Worm (Caenorhabditis elegans) whole organism, L3 larva: ENCODE data around the gene dyf-17.
A peak's percentile ranks its signal among the peaks of the same experiment; 100 is the strongest.

ENCODE experiments used
- ZK546.5 ChIP-seq: sonication (generic microtip); optimal IDR thresholded peaks from 2 replicates; lab custom pipeline; 2017; ENCODE audit warnings: missing biosample characterization, missing genetic modification characterization
- aly-2 ChIP-seq: fragments of 150-350 bp; optimal IDR thresholded peaks from 2 replicates; lab custom pipeline; 2014; ENCODE audit warnings: missing biosample characterization, missing genetic modification characterization
- ceh-16 ChIP-seq: sonication (generic microtip); optimal IDR thresholded peaks from 2 replicates; lab custom pipeline; 2017; ENCODE audit warnings: missing biosample characterization, missing genetic modification characterization
- jun-1 ChIP-seq: fragments of 150-350 bp; optimal IDR thresholded peaks from 2 replicates; lab custom pipeline; 2014; ENCODE audit warnings: missing biosample characterization, missing genetic modification reagents, missing genetic modification characterization
- nfya-1 ChIP-seq: sonication (generic microtip); optimal IDR thresholded peaks from 2 replicates; lab custom pipeline; 2017; ENCODE audit warnings: missing genetic modification characterization, mild to moderate bottlenecking, missing compliant biosample characterization, antibody characterized with exemption, moderate library complexity; ENCODE audit not compliant: insufficient read depth
- nhr-23 ChIP-seq: fragments of 150-350 bp; optimal IDR thresholded peaks from 2 replicates; lab custom pipeline; 2014; ENCODE audit warnings: missing biosample characterization, missing genetic modification reagents, missing genetic modification characterization
- pha-4 ChIP-seq: fragments of 150-350 bp; optimal IDR thresholded peaks from 2 replicates; lab custom pipeline; 2014; ENCODE audit warnings: missing biosample characterization, missing genetic modification reagents, missing genetic modification characterization
- unc-39 ChIP-seq: sonication (generic microtip); optimal IDR thresholded peaks from 4 replicates; lab custom pipeline; 2017; ENCODE audit warnings: missing biosample characterization, missing genetic modification characterization
- ztf-11 ChIP-seq: fragments of 150-350 bp; optimal IDR thresholded peaks from 2 replicates; lab custom pipeline; 2014; ENCODE audit warnings: missing biosample characterization, missing genetic modification characterization
- ztf-4 ChIP-seq: fragments of 150-350 bp; optimal IDR thresholded peaks from 2 replicates; lab custom pipeline; 2014; ENCODE audit warnings: missing biosample characterization, missing genetic modification characterization

ce11 chrV:19119260-19119659 is 8.1 kb upstream of the dyf-17 start, which contains the start of gene Y39B6A.13:
- no peak for TF ChIP-seq jun-1
- no peak for TF ChIP-seq ZK546.5
- TF ChIP-seq unc-39 (tag; lab: Kevin White, UChicago) = no peak
- no peak for TF ChIP-seq ceh-16 (tag; lab: Kevin White, UChicago)
- no peak for TF ChIP-seq ztf-4 (tag; lab: Kevin White, UChicago)
- TF ChIP-seq ztf-11 (tag; lab: Kevin White, UChicago) = no peak
- TF ChIP-seq nhr-23 = no peak
- no peak for TF ChIP-seq aly-2 (tag; lab: Kevin White, UChicago)
- TF ChIP-seq pha-4 (tag; lab: Kevin White, UChicago) = peak; percentile 42
- peak; percentile 23 for TF ChIP-seq nfya-1 (tag; lab: Kevin White, UChicago)
